Worm (Caenorhabditis elegans) whole organism, L4 larva: ENCODE results near the gene ins-5.

Source experiments
- ceh-82 ChIP-seq: sonication (generic microtip); optimal IDR thresholded peaks from 2 replicates; lab custom pipeline; 2017; ENCODE audit warnings: missing biosample characterization, missing genetic modification characterization
- madf-9 ChIP-seq: fragments of 200-800 bp; sonication (Bioruptor generic); conservative IDR thresholded peaks from 2 replicates; pipeline ENCODE4 v1.3.6; 2022; ENCODE audit warnings: missing genetic modification reagents, missing genetic modification characterization, missing compliant biosample characterization
- mxl-3 ChIP-seq: fragments of 200-800 bp; sonication (Bioruptor generic); optimal IDR thresholded peaks from 2 replicates; lab custom pipeline; 2018; ENCODE audit warnings: mild to moderate bottlenecking, missing genetic modification characterization, missing compliant biosample characterization
- nhr-77 ChIP-seq: fragments of 150-350 bp; optimal IDR thresholded peaks from 2 replicates; lab custom pipeline; 2014; ENCODE audit warnings: missing biosample characterization, missing genetic modification characterization

DNA sequence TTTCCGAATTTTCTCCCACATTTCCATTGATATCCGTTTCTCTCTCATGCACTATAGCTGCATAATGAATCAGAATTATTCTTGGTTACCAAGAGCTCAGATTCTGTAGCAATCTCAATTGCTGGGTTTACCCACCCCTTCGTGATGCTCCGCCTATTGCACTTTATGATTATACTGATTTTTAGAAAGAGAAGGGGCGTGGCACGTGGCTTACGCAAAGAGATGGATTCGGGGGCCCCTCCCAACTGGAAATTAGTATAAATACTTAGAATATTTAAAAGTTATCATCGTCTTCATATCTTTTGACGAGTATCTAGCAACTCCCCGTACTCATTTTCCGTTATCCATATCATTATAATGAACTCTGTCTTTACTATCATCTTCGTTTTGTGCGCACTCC is 2.8 kb downstream of the ins-5 start, which contains the start of gene ins-6:
- TF ChIP-seq nhr-77 (tag; lab: Kevin White, UChicago) = no peak
- TF ChIP-seq mxl-3 (GFP tag; lab: Kevin White, UChicago) = no peak
- no peak for TF ChIP-seq ceh-82 (tag; lab: Kevin White, UChicago)
- no peak for TF ChIP-seq madf-9 (GFP tag; lab: Robert Waterston, UW)
